Fruit fly (Drosophila melanogaster): ENCODE measurements around the gene kug.

kug gene

DNA sequence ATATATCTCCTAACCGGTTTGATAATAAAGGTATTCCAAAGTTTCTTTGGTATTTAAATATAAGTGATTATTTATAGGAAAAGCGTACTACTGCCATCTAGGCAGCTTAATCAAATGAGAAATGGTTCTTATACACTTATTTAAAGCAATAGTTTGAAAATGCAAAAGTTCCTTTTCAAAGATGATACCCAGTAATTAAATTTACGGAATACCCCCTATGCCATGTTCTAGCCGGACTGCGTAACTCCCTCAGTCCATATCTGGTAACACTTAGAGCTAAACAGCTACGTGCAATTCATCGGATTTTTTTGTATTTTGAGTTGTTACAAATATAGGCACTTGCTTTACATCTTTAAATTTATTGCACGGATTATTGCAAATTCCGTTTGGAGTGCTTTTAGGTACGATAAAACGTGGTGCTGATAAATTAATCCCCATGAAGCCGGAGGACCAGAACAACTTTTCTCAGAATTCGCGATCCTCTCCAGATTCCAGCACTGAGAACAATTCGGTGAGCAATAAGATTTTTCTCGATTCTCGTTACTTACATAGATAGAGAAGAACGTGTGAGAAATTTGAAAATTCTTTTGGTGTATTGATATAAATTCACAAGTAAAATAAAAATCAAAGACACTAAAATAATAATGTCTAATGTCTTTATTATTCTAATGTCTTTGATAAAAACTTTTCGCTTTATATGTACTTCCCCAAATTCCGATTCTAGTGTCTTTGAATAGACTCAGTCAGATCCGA lies 2.4 kb upstream of the kug start, which contains the start of gene CG7668 (continued):
- TF ChIP-seq Pdp1 (GFP tag; optimal IDR thresholded peaks at IDR 0.05) (peak; percentile 85 to 91), Hr51 (GFP tag; optimal IDR thresholded peaks at IDR 0.05) (peak; percentile 77 to 92), CG6689 (GFP tag; IDR thresholded peaks at IDR 0.05) (peak; percentile 88), CG15601 (tag; optimal IDR thresholded peaks at IDR 0.05) (peak; percentile 85), Sox100B (GFP tag; optimal IDR thresholded peaks at IDR 0.05) (peak; percentile 83), H2.0 (GFP tag; IDR thresholded peaks at IDR 0.05) (peak; percentile 89), exex (tag; optimal IDR thresholded peaks at IDR 0.05) (peak; percentile 71), CG10321 (GFP tag; IDR thresholded peaks at IDR 0.05) (peak; percentile 43; the same call in 1 of the 2 replicates), Dip2 (GFP tag; IDR thresholded peaks at IDR 0.05) (no peak), CG11560 (tag; IDR thresholded peaks at IDR 0.05) (no peak), CG2875 (GFP tag; optimal IDR thresholded peaks at IDR 0.05) (peak; percentile 82), Bdp1 (GFP tag; optimal IDR thresholded peaks at IDR 0.05) (peak; percentile 75), CG10959 (GFP tag; IDR thresholded peaks at IDR 0.05) (no peak; the same call in 1 of the 2 replicates), CG14860 (GFP tag; IDR thresholded peaks at IDR 0.05; ENCODE audit: partially characterized antibody) (peak; percentile 39; the same call in 1 of the 3 replicates), Deaf1 (tag; optimal IDR thresholded peaks at IDR 0.05) (peak; percentile 66), ftz-f1 (GFP tag; optimal IDR thresholded peaks at IDR 0.05) (peak; percentile 3), seq (GFP tag; IDR thresholded peaks at IDR 0.05) (peak; percentile 89), en (GFP tag; optimal IDR thresholded peaks at IDR 0.05) (peak; percentile 70), Mrtf (GFP tag; IDR thresholded peaks at IDR 0.05) (peak; percentile 83; the same call in 2 of the 3 replicates), CG13775 (GFP tag; optimal IDR thresholded peaks at IDR 0.05) (peak; percentile 84), pnt (GFP tag; optimal IDR thresholded peaks at IDR 0.05) (peak; percentile 85), pzg (GFP tag; optimal IDR thresholded peaks at IDR 0.05) (peak; percentile 62), tgo (GFP tag; IDR thresholded peaks at IDR 0.05) (peak; percentile 87), Awh (GFP tag; IDR thresholded peaks at IDR 0.05) (no peak), ase (GFP tag; IDR thresholded peaks at IDR 0.05) (peak; percentile 77; the same call in 1 of the 3 replicates), HmgZ (tag; optimal IDR thresholded peaks at IDR 0.05) (peak; percentile 92), mirr (GFP tag; optimal IDR thresholded peaks at IDR 0.05) (peak; percentile 78), ac (GFP tag; optimal IDR thresholded peaks at IDR 0.05) (peak; percentile 57), HLH54F (GFP tag; optimal IDR thresholded peaks at IDR 0.05) (peak; percentile 80), pb (GFP tag; optimal IDR thresholded peaks at IDR 0.05) (peak; percentile 47), PHDP (tag; optimal IDR thresholded peaks at IDR 0.05) (peak; percentile 95), fd3F (GFP tag; optimal IDR thresholded peaks at IDR 0.05) (peak; percentile 81), Stat92E (GFP tag; optimal IDR thresholded peaks at IDR 0.05) (peak in 1 of 3 experiments; percentile 79), shn (GFP tag; optimal IDR thresholded peaks at IDR 0.05) (peak; percentile 83), CG31388 (GFP tag; optimal IDR thresholded peaks at IDR 0.05) (peak; percentile 53), E2f2 (GFP tag; IDR thresholded peaks at IDR 0.05) (peak; percentile 68), Atf6 (GFP tag; IDR thresholded peaks at IDR 0.05) (peak; percentile 90), Vsx1 (GFP tag; optimal IDR thresholded peaks at IDR 0.05) (peak; percentile 81), cg (GFP tag; optimal IDR thresholded peaks at IDR 0.05) (peak; percentile 16), bbx (GFP tag; IDR thresholded peaks at IDR 0.05; ENCODE audit: partially characterized antibody) (no peak), Tbp (GFP tag; optimal IDR thresholded peaks at IDR 0.05) (no peak), Lhr (GFP tag; optimal IDR thresholded peaks at IDR 0.05) (peak; percentile 82), CG15514 (GFP tag; optimal IDR thresholded peaks at IDR 0.05) (peak; percentile 86), tin (GFP tag; optimal IDR thresholded peaks at IDR 0.05) (peak; percentile 87), sens-2 (GFP tag; IDR thresholded peaks at IDR 0.05) (peak; percentile 88), ewg (GFP tag; optimal IDR thresholded peaks at IDR 0.05) (peak; percentile 75), CG17385 (GFP tag; optimal IDR thresholded peaks at IDR 0.05) (peak; percentile 84), ci (GFP tag; IDR thresholded peaks at IDR 0.05) (peak; percentile 97; the same call in 2 of the 3 replicates)

Measured in whole organism, embryonic.